Worm (Caenorhabditis elegans): ENCODE measurements around the gene srh-264.

srh-264 gene

DNA sequence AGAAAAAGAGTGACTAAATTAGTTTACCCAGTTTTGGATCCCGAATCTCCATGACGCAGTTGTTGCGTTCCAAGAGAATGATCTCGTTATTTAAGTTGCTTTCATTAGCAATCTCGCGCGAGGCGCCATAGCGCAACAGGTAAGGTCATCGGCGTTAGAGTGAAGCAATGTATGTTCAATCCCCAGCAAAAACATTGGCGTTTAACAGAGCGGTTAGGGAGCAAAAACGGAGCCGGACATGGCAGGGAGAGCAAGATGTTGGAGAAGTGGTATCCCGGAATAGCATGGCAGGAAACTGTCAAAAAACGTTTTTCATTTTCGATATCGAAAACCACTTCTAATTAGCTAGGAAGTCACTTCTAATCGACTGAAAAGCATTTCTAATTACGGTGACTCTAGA lies 40.4 kb downstream of the srh-264 start:
- TF ChIP-seq che-1 (tag; optimal IDR thresholded peaks at IDR 0.05), result no peak

DNA sequence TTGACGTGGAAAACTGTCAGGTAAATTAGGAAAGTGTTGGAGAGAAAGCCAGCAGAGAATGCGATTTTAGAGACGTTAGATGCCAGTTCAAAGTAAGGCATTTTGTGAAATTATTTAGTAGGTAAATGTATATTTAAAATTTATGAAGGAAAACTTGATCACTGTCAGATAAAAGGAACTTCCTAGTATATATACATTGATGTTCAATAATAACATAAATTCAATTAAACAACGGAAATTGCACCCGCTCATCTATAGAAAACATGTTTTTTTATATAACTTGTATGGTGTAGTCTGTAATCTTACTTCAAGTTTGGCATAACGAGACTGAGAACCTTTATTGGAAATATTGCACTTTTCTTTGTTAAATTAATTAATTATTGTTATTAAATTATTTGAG lies 45.1 kb downstream of the srh-264 start, which contains the start of gene str-71:
Gene str-71, minus strand, starts transcription at position 101 of the 400 bp plus-strand sequence.
- TF ChIP-seq syd-9 (tag; optimal IDR thresholded peaks at IDR 0.05), result no peak
- TF ChIP-seq lim-6 (tag; optimal IDR thresholded peaks at IDR 0.05), result no peak
- no peak for TF ChIP-seq ceh-31 (tag; optimal IDR thresholded peaks at IDR 0.05)
- TF ChIP-seq ceh-19 (GFP tag; optimal IDR thresholded peaks at IDR 0.05), result no peak
- no peak for TF ChIP-seq rnt-1 (tag; optimal IDR thresholded peaks at IDR 0.05)
- no peak for TF ChIP-seq nhr-232 (tag; optimal IDR thresholded peaks at IDR 0.05)
- no peak for TF ChIP-seq ceh-18 (tag; optimal IDR thresholded peaks at IDR 0.05)
- no peak for TF ChIP-seq dve-1 (tag; optimal IDR thresholded peaks at IDR 0.05)
- TF ChIP-seq ceh-24 (tag; optimal IDR thresholded peaks at IDR 0.05), result no peak
- no peak for TF ChIP-seq npax-4 (tag; optimal IDR thresholded peaks at IDR 0.05)
- no peak for TF ChIP-seq K02D7.2 (tag; optimal IDR thresholded peaks at IDR 0.05)

DNA sequence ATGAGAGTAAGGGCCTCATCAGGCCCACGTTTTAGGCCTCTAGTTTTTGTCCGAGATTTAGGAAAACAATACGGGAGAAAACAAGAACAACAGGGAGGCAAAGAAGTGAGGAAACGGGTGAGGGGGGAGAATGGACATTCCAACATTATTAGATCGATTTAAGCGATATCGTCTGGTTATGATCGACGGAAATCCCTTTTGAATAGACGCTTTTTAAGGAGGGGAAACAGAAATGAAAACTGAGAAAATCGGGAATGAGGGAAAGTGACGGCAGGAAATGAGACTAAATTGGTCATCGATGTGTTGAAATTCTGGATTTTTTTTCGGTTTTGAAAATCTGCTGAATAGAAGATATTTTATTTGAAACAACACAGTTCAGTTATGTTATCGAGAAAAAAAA lies 50.5 kb downstream of the srh-264 start, which contains the start of gene rocf-1:
Gene rocf-1, minus strand, starts transcription at position 101 of the 400 bp plus-strand sequence.
- no peak for TF ChIP-seq F13H6.1 (tag; optimal IDR thresholded peaks at IDR 0.05)
- no peak for TF ChIP-seq elt-4 (tag; optimal IDR thresholded peaks at IDR 0.05)
- TF ChIP-seq C38D4.7 (GFP tag; optimal IDR thresholded peaks at IDR 0.05), result no peak
- no peak for TF ChIP-seq nhr-232 (tag; optimal IDR thresholded peaks at IDR 0.05)
- TF ChIP-seq ceh-45 (GFP tag; IDR thresholded peaks at IDR 0.05), result no peak
- no peak for TF ChIP-seq rnt-1 (tag; optimal IDR thresholded peaks at IDR 0.05)
- TF ChIP-seq unc-42 (tag; optimal IDR thresholded peaks at IDR 0.05), result no peak
- TF ChIP-seq tbx-2 (tag; optimal IDR thresholded peaks at IDR 0.05), result no peak
- TF ChIP-seq pha-4 (tag; optimal IDR thresholded peaks at IDR 0.05), result no peak
- no peak for TF ChIP-seq ceh-48 (tag; optimal IDR thresholded peaks at IDR 0.05)
- no peak for TF ChIP-seq pag-3 (tag; optimal IDR thresholded peaks at IDR 0.05; ENCODE audit: borderline replicate concordance)
- no peak for TF ChIP-seq lin-11 (tag; optimal IDR thresholded peaks at IDR 0.05)
- TF ChIP-seq unc-3 (GFP tag; conservative IDR thresholded peaks at IDR 0.05), result no peak
- TF ChIP-seq unc-3 (tag; optimal IDR thresholded peaks at IDR 0.05), result no peak
- no peak for TF ChIP-seq pros-1 (tag; optimal IDR thresholded peaks at IDR 0.05)
- TF ChIP-seq sox-2 (GFP tag; IDR thresholded peaks at IDR 0.05), result no peak

Measured in whole organism, late embryonic.